Fruit fly (Drosophila melanogaster) whole organism, embryonic: Measurements from ENCODE around the gene CG43163.
A peak's percentile ranks its signal among the peaks of the same experiment; 100 is the strongest.

ENCODE experiments used
- Asciz ChIP-seq: fragments of 200-800 bp; sonication (Bioruptor generic); optimal IDR thresholded peaks from 2 replicates; lab custom pipeline; 2017; ENCODE audit warnings: missing biosample characterization, mild to moderate bottlenecking, missing genetic modification characterization, missing genetic modification reagents
- CG10431 ChIP-seq: fragments of 200-800 bp; sonication (Bioruptor generic); optimal IDR thresholded peaks from 3 replicates; lab custom pipeline; 2018; ENCODE audit warnings: missing biosample characterization, mild to moderate bottlenecking, missing genetic modification characterization
- CG11696 ChIP-seq: fragments of 200-800 bp; sonication (Bioruptor generic); IDR thresholded peaks from 2 replicates; pipeline ENCODE4 v1.3.6; 2022; ENCODE audit warnings: missing biosample characterization, missing genetic modification characterization
- CG11723 ChIP-seq: fragments of 200-800 bp; sonication (Bioruptor generic); optimal IDR thresholded peaks from 2 replicates; lab custom pipeline; 2017; ENCODE audit warnings: missing biosample characterization, mild to moderate bottlenecking, missing genetic modification characterization
- CG12071 ChIP-seq: fragments of 200-800 bp; sonication (Bioruptor generic); optimal IDR thresholded peaks from 3 replicates; lab custom pipeline; 2018; ENCODE audit warnings: missing biosample characterization, mild to moderate bottlenecking, missing genetic modification characterization
- CG14965 ChIP-seq: fragments of 200-800 bp; sonication (Bioruptor generic); optimal IDR thresholded peaks from 2 replicates; lab custom pipeline; 2016; ENCODE audit warnings: missing biosample characterization, missing genetic modification characterization, borderline replicate concordance
- CG15011 ChIP-seq: fragments of 200-800 bp; sonication (Bioruptor generic); optimal IDR thresholded peaks from 3 replicates; lab custom pipeline; 2018; ENCODE audit warnings: missing biosample characterization, mild to moderate bottlenecking, missing genetic modification characterization
- CG15514 ChIP-seq: fragments of 200-800 bp; sonication (Bioruptor generic); optimal IDR thresholded peaks from 3 replicates; lab custom pipeline; 2017; ENCODE audit warnings: missing biosample characterization, missing genetic modification characterization, mild to moderate bottlenecking, moderate library complexity, missing genetic modification reagents
- CG17186 ChIP-seq: fragments of 200-800 bp; sonication (Bioruptor generic); optimal IDR thresholded peaks from 3 replicates; lab custom pipeline; 2017; ENCODE audit warnings: missing biosample characterization, missing genetic modification reagents, missing genetic modification characterization
- CG2202 ChIP-seq: fragments of 200-800 bp; sonication (Bioruptor generic); optimal IDR thresholded peaks from 2 replicates; lab custom pipeline; 2018; ENCODE audit warnings: missing biosample characterization, mild to moderate bottlenecking, missing genetic modification characterization
- CG3163 ChIP-seq: fragments of 200-800 bp; sonication (Bioruptor generic); optimal IDR thresholded peaks from 3 replicates; lab custom pipeline; 2016; ENCODE audit warnings: missing biosample characterization, missing genetic modification characterization
- CG8359 ChIP-seq: fragments of 200-800 bp; sonication (Bioruptor generic); optimal IDR thresholded peaks from 2 replicates; lab custom pipeline; 2017; ENCODE audit warnings: missing biosample characterization, mild to moderate bottlenecking, missing genetic modification characterization, borderline replicate concordance
- CG8765 ChIP-seq: fragments of 200-800 bp; sonication (Bioruptor generic); IDR thresholded peaks from 2 replicates; pipeline ENCODE4 v1.3.6; 2022; ENCODE audit warnings: missing biosample characterization, missing genetic modification characterization
- CG9727 ChIP-seq: fragments of 200-800 bp; sonication (Bioruptor generic); optimal IDR thresholded peaks from 3 replicates; lab custom pipeline; 2017; ENCODE audit warnings: missing biosample characterization, mild to moderate bottlenecking, missing genetic modification characterization
- CG9817 ChIP-seq: fragments of 200-800 bp; sonication (Bioruptor generic); optimal IDR thresholded peaks from 2 replicates; lab custom pipeline; 2018; ENCODE audit warnings: missing biosample characterization, mild to moderate bottlenecking, missing genetic modification characterization, moderate library complexity
- Dll ChIP-seq: fragments of 200-800 bp; sonication (Bioruptor generic); IDR thresholded peaks from 4 replicates; pipeline ENCODE4 v1.3.6; 2022; ENCODE audit warnings: missing biosample characterization, missing genetic modification characterization; ENCODE audit not compliant: partially characterized antibody
- E2f2 ChIP-seq: fragments of 200-800 bp; sonication (Bioruptor generic); IDR thresholded peaks from 2 replicates; pipeline ENCODE4 v1.3.6; 2022; ENCODE audit warnings: missing biosample characterization, missing genetic modification characterization
- Ets65A ChIP-seq: fragments of 200-800 bp; sonication (Bioruptor generic); peaks from one replicate; lab custom pipeline; 2016; ENCODE audit warnings: missing biosample characterization, missing genetic modification characterization
- H2.0 ChIP-seq: fragments of 200-800 bp; sonication (Bioruptor generic); IDR thresholded peaks from 2 replicates; pipeline ENCODE4 v1.3.6; 2022; ENCODE audit warnings: missing biosample characterization, missing genetic modification characterization
- HmgD ChIP-seq: fragments of 200-800 bp; sonication (Bioruptor generic); optimal IDR thresholded peaks from 3 replicates; lab custom pipeline; 2016; ENCODE audit warnings: missing biosample characterization, missing genetic modification characterization
- MBD-R2 ChIP-seq: fragments of 200-800 bp; sonication (Bioruptor generic); IDR thresholded peaks from 2 replicates; pipeline ENCODE4 v1.3.6; 2022; ENCODE audit warnings: missing biosample characterization, missing genetic modification characterization
- Meics ChIP-seq: fragments of 200-800 bp; sonication (Bioruptor generic); optimal IDR thresholded peaks from 2 replicates; lab custom pipeline; 2017; ENCODE audit warnings: missing biosample characterization, mild to moderate bottlenecking, missing genetic modification characterization
- NFAT ChIP-seq: fragments of 200-800 bp; sonication (Bioruptor generic); IDR thresholded peaks from 2 replicates; pipeline ENCODE4 v1.3.6; 2022; ENCODE audit warnings: missing biosample characterization, missing genetic modification characterization
- Rx ChIP-seq: fragments of 200-800 bp; sonication (Bioruptor generic); IDR thresholded peaks from 2 replicates; pipeline ENCODE4 v1.3.6; 2022; ENCODE audit warnings: missing biosample characterization, missing genetic modification characterization
- Side ChIP-seq: fragments of 200-800 bp; sonication (Bioruptor generic); optimal IDR thresholded peaks from 2 replicates; lab custom pipeline; 2016; ENCODE audit warnings: missing biosample characterization, missing genetic modification characterization
- Sin3A ChIP-seq: fragments of >200 bp; optimal IDR thresholded peaks from 2 replicates; lab custom pipeline; 2018
- Sox102F ChIP-seq: fragments of 200-800 bp; sonication (Bioruptor generic); optimal IDR thresholded peaks from 2 replicates; lab custom pipeline; 2018; ENCODE audit warnings: missing biosample characterization, mild to moderate bottlenecking, missing genetic modification characterization, moderate library complexity
- Ssrp ChIP-seq: fragments of 200-800 bp; sonication (Bioruptor generic); optimal IDR thresholded peaks from 2 replicates; lab custom pipeline; 2018; ENCODE audit warnings: missing biosample characterization, mild to moderate bottlenecking, missing genetic modification characterization, moderate library complexity
- az2 ChIP-seq: fragments of 200-800 bp; sonication (Bioruptor generic); optimal IDR thresholded peaks from 3 replicates; lab custom pipeline; 2016; ENCODE audit warnings: missing biosample characterization, missing genetic modification characterization
- br ChIP-seq: fragments of >200 bp; optimal IDR thresholded peaks from 2 replicates; lab custom pipeline; 2017
- cato ChIP-seq: fragments of 200-800 bp; sonication (Bioruptor generic); optimal IDR thresholded peaks from 2 replicates; lab custom pipeline; 2016; ENCODE audit warnings: missing biosample characterization, missing genetic modification characterization, borderline replicate concordance
- chinmo ChIP-seq: fragments of 200-800 bp; sonication (Bioruptor generic); IDR thresholded peaks from 4 replicates; pipeline ENCODE4 v1.3.6; 2022; ENCODE audit warnings: missing biosample characterization, missing genetic modification characterization; ENCODE audit not compliant: partially characterized antibody
- da ChIP-seq: fragments of 200-800 bp; sonication (Bioruptor generic); optimal IDR thresholded peaks from 2 replicates; lab custom pipeline; 2016; ENCODE audit warnings: missing biosample characterization, missing genetic modification characterization
- disco-r ChIP-seq: fragments of 200-800 bp; sonication (Bioruptor generic); optimal IDR thresholded peaks from 2 replicates; lab custom pipeline; 2016; ENCODE audit warnings: missing biosample characterization, missing genetic modification characterization
- emc ChIP-seq: fragments of 200-800 bp; sonication (Bioruptor generic); optimal IDR thresholded peaks from 2 replicates; lab custom pipeline; 2016; ENCODE audit warnings: missing biosample characterization, missing genetic modification characterization
- eyg ChIP-seq: fragments of 200-800 bp; sonication (Bioruptor generic); optimal IDR thresholded peaks from 3 replicates; lab custom pipeline; 2016; ENCODE audit warnings: missing biosample characterization, missing genetic modification characterization
- gfzf ChIP-seq: fragments of 200-800 bp; sonication (Bioruptor generic); optimal IDR thresholded peaks from 2 replicates; lab custom pipeline; 2016; ENCODE audit warnings: missing biosample characterization, mild to moderate bottlenecking, missing genetic modification characterization, moderate library complexity
- hkb ChIP-seq, 2 experiments: fragments of 200-800 bp in 1 of 2; fragments of >200 bp in 1 of 2; sonication (Bioruptor generic) in 1 of 2; IDR thresholded peaks in 1 of 2; optimal IDR thresholded peaks in 1 of 2; 2 replicates each; pipeline versions ENCODE4 v1.3.6 to Lab custom; 2017 to 2022; ENCODE audit warnings: missing biosample characterization in 1 of 2, missing genetic modification characterization in 1 of 2
- kah ChIP-seq: fragments of 200-800 bp; sonication (Bioruptor generic); optimal IDR thresholded peaks from 2 replicates; lab custom pipeline; 2018; ENCODE audit warnings: missing biosample characterization, mild to moderate bottlenecking, missing genetic modification characterization
- lilli ChIP-seq: fragments of 200-800 bp; sonication (Bioruptor generic); optimal IDR thresholded peaks from 3 replicates; lab custom pipeline; 2016; ENCODE audit warnings: missing biosample characterization, missing genetic modification characterization
- lmd ChIP-seq: fragments of 200-800 bp; sonication (Bioruptor generic); IDR thresholded peaks from 2 replicates; pipeline ENCODE4 v1.3.6; 2022; ENCODE audit warnings: missing biosample characterization, missing genetic modification characterization
- lov ChIP-seq, 2 experiments: fragments of 200-800 bp in 1 of 2; fragments of >200 bp in 1 of 2; sonication (Bioruptor generic) in 1 of 2; IDR thresholded peaks in 1 of 2; optimal IDR thresholded peaks in 1 of 2; 2 replicates in 1 of 2; 3 replicates in 1 of 2; pipeline versions ENCODE4 v1.3.6 to Lab custom; 2017 to 2022; ENCODE audit warnings: missing biosample characterization in 1 of 2, missing genetic modification characterization in 1 of 2
- onecut ChIP-seq: fragments of 200-800 bp; sonication (Bioruptor generic); IDR thresholded peaks from 2 replicates; pipeline ENCODE4 v1.3.6; 2022; ENCODE audit warnings: missing biosample characterization, missing genetic modification characterization
- pros ChIP-seq: fragments of 200-800 bp; sonication (Bioruptor generic); optimal IDR thresholded peaks from 3 replicates; lab custom pipeline; 2019; ENCODE audit warnings: missing biosample characterization, mild to moderate bottlenecking, missing genetic modification characterization, moderate library complexity
- pzg ChIP-seq: fragments of 200-800 bp; sonication (Bioruptor generic); optimal IDR thresholded peaks from 3 replicates; lab custom pipeline; 2018; ENCODE audit warnings: missing biosample characterization, mild to moderate bottlenecking, missing genetic modification characterization, moderate library complexity
- sc ChIP-seq, 3 experiments: fragments of >200 bp in 2 of 3; fragments of 200-800 bp in 1 of 3; sonication (Bioruptor generic) in 1 of 3; optimal IDR thresholded peaks; 2 replicates in 2 of 3; 3 replicates in 1 of 3; lab custom pipeline; 2017; ENCODE audit warnings: mild to moderate bottlenecking in 1 of 3, missing biosample characterization in 1 of 3, missing genetic modification characterization in 1 of 3, missing genetic modification reagents in 1 of 3
- stwl ChIP-seq: fragments of 200-800 bp; sonication (Bioruptor generic); optimal IDR thresholded peaks from 3 replicates; lab custom pipeline; 2018; ENCODE audit warnings: missing biosample characterization, mild to moderate bottlenecking, missing genetic modification characterization, moderate library complexity
- tap ChIP-seq: fragments of 200-800 bp; optimal IDR thresholded peaks from 3 replicates; lab custom pipeline; 2019; ENCODE audit warnings: missing biosample characterization, mild to moderate bottlenecking, missing genetic modification characterization, moderate library complexity
- zen2 ChIP-seq: fragments of 200-800 bp; sonication (Bioruptor generic); IDR thresholded peaks from 3 replicates; pipeline ENCODE4 v1.3.6; 2022; ENCODE audit warnings: missing biosample characterization, missing genetic modification characterization; ENCODE audit not compliant: partially characterized antibody
- zfh2 ChIP-seq: fragments of 200-800 bp; sonication (Bioruptor generic); optimal IDR thresholded peaks from 2 replicates; lab custom pipeline; 2016; ENCODE audit warnings: missing biosample characterization, missing genetic modification characterization

The CG43163 gene

DNA sequence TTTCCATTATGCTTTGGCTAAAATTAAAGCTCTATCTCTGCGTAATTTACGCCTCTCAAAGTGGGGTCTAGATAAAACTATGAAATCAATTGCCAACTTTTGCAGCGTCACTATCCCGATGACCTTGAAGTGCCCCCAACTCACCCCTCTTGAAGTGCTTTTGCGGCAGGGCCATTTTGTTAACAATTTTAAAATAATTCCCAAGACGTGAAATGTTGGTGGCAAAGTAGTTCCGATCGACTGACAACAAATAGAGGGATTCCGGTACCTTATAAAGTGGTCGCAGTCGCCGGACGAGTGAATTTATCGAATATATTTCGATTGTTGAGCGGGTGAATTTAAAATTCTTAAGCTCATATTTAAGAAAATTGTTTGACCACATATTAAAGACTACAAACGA, 16.3 kb upstream of the CG43163 start, which contains the start of gene GstO2 (continued):
- TF ChIP-seq tap (tag; lab: Kevin White, UChicago), result no peak
- no peak for TF ChIP-seq az2 (GFP tag; lab: Kevin White, UChicago)
- no peak for TF ChIP-seq Asciz (GFP tag; lab: Kevin White, UChicago)
- TF ChIP-seq eyg, result no peak
- no peak for TF ChIP-seq lilli (GFP tag; lab: Kevin White, UChicago)
- TF ChIP-seq Side (GFP tag; lab: Kevin White, UChicago), result no peak
- no peak for TF ChIP-seq CG11723 (GFP tag; lab: Kevin White, UChicago)
- no peak for TF ChIP-seq CG15011 (GFP tag; lab: Kevin White, UChicago)
- TF ChIP-seq chinmo, result no peak
- peak; percentile 60; the same call in 3 of the 4 replicates for TF ChIP-seq Dll (GFP tag; lab: Robert Waterston, UW)
- no peak for TF ChIP-seq CG11696 (GFP tag; lab: Robert Waterston, UW)
- TF ChIP-seq emc, result no peak
- no peak for TF ChIP-seq lov (optimal IDR thresholded peaks at IDR 0.05; lab: Kevin White, UChicago)
- TF ChIP-seq lov (GFP tag; IDR thresholded peaks at IDR 0.05; lab: Robert Waterston, UW), result no peak
- no peak; the same call in 2 of the 3 replicates for TF ChIP-seq zen2
- no peak for TF ChIP-seq HmgD (GFP tag; lab: Kevin White, UChicago)
- TF ChIP-seq CG8765 (GFP tag; lab: Robert Waterston, UW), result no peak
- TF ChIP-seq E2f2 (GFP tag; lab: Robert Waterston, UW), result peak; percentile 93
- TF ChIP-seq pzg (GFP tag; lab: Kevin White, UChicago), result peak; percentile 46
- TF ChIP-seq br (lab: Kevin White, UChicago), result no peak
- no peak for TF ChIP-seq onecut (GFP tag; lab: Robert Waterston, UW)
- no peak for TF ChIP-seq H2.0 (GFP tag; lab: Robert Waterston, UW)
- no peak for TF ChIP-seq CG9817 (tag; lab: Kevin White, UChicago)
- no peak for TF ChIP-seq kah (GFP tag; lab: Kevin White, UChicago)
- TF ChIP-seq lmd (GFP tag; lab: Robert Waterston, UW), result no peak
- no peak for TF ChIP-seq pros (GFP tag; lab: Kevin White, UChicago)
- TF ChIP-seq cato (GFP tag; lab: Kevin White, UChicago), result no peak
- TF ChIP-seq Meics (GFP tag; lab: Kevin White, UChicago), result no peak
- no peak for TF ChIP-seq CG9727 (GFP tag; lab: Kevin White, UChicago)
- no peak for TF ChIP-seq CG14965 (GFP tag; lab: Kevin White, UChicago)
- TF ChIP-seq disco-r (GFP tag; lab: Kevin White, UChicago), result no peak
- no peak for TF ChIP-seq MBD-R2
- TF ChIP-seq sc (optimal IDR thresholded peaks at IDR 0.05; lab: Kevin White, UChicago), result no peak
- no peak for TF ChIP-seq sc (GFP tag; optimal IDR thresholded peaks at IDR 0.05; lab: Kevin White, UChicago)
- peak; percentile 44; the same call in 1 of the 2 replicates for TF ChIP-seq NFAT
- TF ChIP-seq CG12071 (GFP tag; lab: Kevin White, UChicago), result no peak
- no peak for TF ChIP-seq CG3163 (GFP tag; lab: Kevin White, UChicago)
- TF ChIP-seq CG15514, result peak; percentile 98
- no peak for TF ChIP-seq Ets65A
- no peak for TF ChIP-seq Ssrp
- no peak for TF ChIP-seq CG17186 (GFP tag; lab: Kevin White, UChicago)
- TF ChIP-seq CG2202 (tag; lab: Kevin White, UChicago), result no peak
- peak; percentile 31 for TF ChIP-seq stwl (tag; lab: Kevin White, UChicago)
- no peak for TF ChIP-seq Sin3A
- no peak for TF ChIP-seq zfh2 (GFP tag; lab: Kevin White, UChicago)
- no peak for TF ChIP-seq hkb (optimal IDR thresholded peaks at IDR 0.05; lab: Kevin White, UChicago)
- TF ChIP-seq hkb (GFP tag; IDR thresholded peaks at IDR 0.05; lab: Robert Waterston, UW), result peak; percentile 30; the same call in 1 of the 2 replicates
- TF ChIP-seq da (GFP tag; lab: Kevin White, UChicago), result no peak
- no peak for TF ChIP-seq gfzf (GFP tag; lab: Kevin White, UChicago)
- no peak for TF ChIP-seq Rx
- no peak for TF ChIP-seq CG8359 (GFP tag; lab: Kevin White, UChicago)
- no peak for TF ChIP-seq Sox102F (GFP tag; lab: Kevin White, UChicago)
- TF ChIP-seq CG10431 (GFP tag; lab: Kevin White, UChicago), result peak; percentile 94
